Worm (Caenorhabditis elegans): ENCODE data around the gene F45E1.5.
A peak's percentile ranks its signal among the peaks of the same experiment; 100 is the strongest.

Gene F45E1.5

DNA sequence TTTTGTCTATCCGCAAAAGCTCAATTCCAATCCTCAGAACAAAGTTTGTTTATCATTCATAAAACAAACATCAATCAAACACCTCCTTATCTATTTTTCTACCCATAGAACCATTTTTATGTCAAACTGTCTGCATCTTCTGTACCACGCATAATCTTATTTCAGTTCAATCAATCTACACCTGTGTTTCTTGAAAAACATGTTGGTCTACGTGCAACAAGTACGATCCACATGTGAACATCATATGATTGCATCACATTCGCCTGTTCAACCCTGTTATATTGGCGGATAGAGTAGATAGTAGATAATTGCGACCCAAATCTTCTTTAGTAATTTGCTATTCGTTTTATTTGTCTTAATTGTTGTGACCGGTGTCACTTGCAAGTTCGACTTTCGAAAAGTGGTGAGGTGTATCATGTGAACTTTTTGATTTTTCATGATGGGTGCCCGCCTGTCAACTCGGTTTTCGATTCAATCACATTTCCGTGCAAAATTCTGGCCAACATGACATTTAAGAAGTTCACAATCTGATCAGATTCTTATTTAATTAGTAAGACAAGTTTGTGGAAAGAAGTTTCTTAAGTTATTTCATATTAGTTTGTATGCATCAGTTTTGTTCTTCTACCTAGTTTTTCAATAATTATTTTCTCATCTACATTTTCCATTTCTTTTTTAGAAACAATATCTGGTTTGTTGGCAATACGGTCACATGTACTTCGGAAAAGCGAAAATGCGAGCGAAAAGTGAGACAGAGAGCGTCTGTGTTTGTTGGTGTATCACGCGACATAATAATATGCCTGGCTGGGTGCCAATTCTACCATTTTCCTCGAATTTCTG is 24.1 kb upstream of the F45E1.5 start:
- TF ChIP-seq aly-1 (tag; optimal IDR thresholded peaks at IDR 0.05): no peak
- no peak for TF ChIP-seq B0310.2 (tag; optimal IDR thresholded peaks at IDR 0.05)
- no peak for TF ChIP-seq scrt-1 (GFP tag; IDR thresholded peaks at IDR 0.05)
- no peak for TF ChIP-seq pes-1 (GFP tag; IDR thresholded peaks at IDR 0.05)
- TF ChIP-seq sea-1 (GFP tag; conservative IDR thresholded peaks at IDR 0.05): no peak
- TF ChIP-seq hnd-1 (tag; optimal IDR thresholded peaks at IDR 0.05): no peak
- TF ChIP-seq ceh-13 (GFP tag; optimal IDR thresholded peaks at IDR 0.05): no peak
- TF ChIP-seq flt-1 (GFP tag; IDR thresholded peaks at IDR 0.05): no peak
- no peak for TF ChIP-seq ama-1 (optimal IDR thresholded peaks at IDR 0.05)
- no peak for TF ChIP-seq tra-4 (tag; optimal IDR thresholded peaks at IDR 0.05)
- no peak for TF ChIP-seq ceh-36 (tag; optimal IDR thresholded peaks at IDR 0.05)
- TF ChIP-seq F13C5.2 (tag; optimal IDR thresholded peaks at IDR 0.05): no peak
- TF ChIP-seq tbx-11 (GFP tag; IDR thresholded peaks at IDR 0.05): no peak
- TF ChIP-seq hmbx-1 (tag; optimal IDR thresholded peaks at IDR 0.05): no peak
- no peak for TF ChIP-seq tbx-37 (GFP tag; conservative IDR thresholded peaks at IDR 0.05)
- no peak for TF ChIP-seq hmg-4 (GFP tag; optimal IDR thresholded peaks at IDR 0.05)
- TF ChIP-seq ets-7 (tag; optimal IDR thresholded peaks at IDR 0.05): no peak

DNA sequence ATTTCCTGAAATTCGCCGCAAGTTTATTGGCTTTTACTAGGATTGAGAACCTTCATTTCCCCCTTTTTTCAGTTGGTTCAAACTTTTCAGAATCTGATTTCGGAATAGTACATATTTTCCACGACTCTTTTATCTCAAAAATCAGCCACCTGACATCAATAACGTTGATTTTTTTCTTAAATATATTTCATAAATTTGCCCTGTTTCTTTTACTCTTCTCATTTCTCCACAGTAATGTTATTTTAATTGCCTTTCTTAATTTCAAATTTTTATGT is 23.5 kb upstream of the F45E1.5 start:
- no peak for TF ChIP-seq pes-1 (GFP tag; IDR thresholded peaks at IDR 0.05)
- no peak for TF ChIP-seq B0310.2 (tag; optimal IDR thresholded peaks at IDR 0.05)
- TF ChIP-seq ceh-13 (GFP tag; optimal IDR thresholded peaks at IDR 0.05): no peak
- no peak for TF ChIP-seq tbx-11 (GFP tag; IDR thresholded peaks at IDR 0.05)
- TF ChIP-seq tbx-37 (GFP tag; conservative IDR thresholded peaks at IDR 0.05): no peak

ce11 chrX:7953695-7954094 is 22.8 kb upstream of the F45E1.5 start:
- TF ChIP-seq aly-1 (tag; optimal IDR thresholded peaks at IDR 0.05) (no peak), F13C5.2 (tag; optimal IDR thresholded peaks at IDR 0.05) (no peak), pes-1 (GFP tag; IDR thresholded peaks at IDR 0.05) (no peak), hmbx-1 (tag; optimal IDR thresholded peaks at IDR 0.05) (no peak), sea-1 (GFP tag; conservative IDR thresholded peaks at IDR 0.05) (no peak), hnd-1 (tag; optimal IDR thresholded peaks at IDR 0.05) (no peak), ceh-13 (GFP tag; optimal IDR thresholded peaks at IDR 0.05) (no peak), flt-1 (GFP tag; IDR thresholded peaks at IDR 0.05) (no peak), ama-1 (optimal IDR thresholded peaks at IDR 0.05) (no peak), tra-4 (tag; optimal IDR thresholded peaks at IDR 0.05) (no peak), hmg-4 (GFP tag; optimal IDR thresholded peaks at IDR 0.05) (no peak), B0310.2 (tag; optimal IDR thresholded peaks at IDR 0.05) (no peak), tbx-37 (GFP tag; conservative IDR thresholded peaks at IDR 0.05) (no peak), tbx-11 (GFP tag; IDR thresholded peaks at IDR 0.05) (no peak)

ce11 chrX:7954328-7954727 is 22.2 kb upstream of the F45E1.5 start, which contains the start of gene dct-1:
TSS of gene dct-1 (plus strand) at chrX:7954354.
- TF ChIP-seq ets-7 (tag; optimal IDR thresholded peaks at IDR 0.05) (no peak), hmg-4 (GFP tag; optimal IDR thresholded peaks at IDR 0.05) (no peak), pes-1 (GFP tag; IDR thresholded peaks at IDR 0.05) (no peak), sea-1 (GFP tag; conservative IDR thresholded peaks at IDR 0.05) (no peak)

DNA sequence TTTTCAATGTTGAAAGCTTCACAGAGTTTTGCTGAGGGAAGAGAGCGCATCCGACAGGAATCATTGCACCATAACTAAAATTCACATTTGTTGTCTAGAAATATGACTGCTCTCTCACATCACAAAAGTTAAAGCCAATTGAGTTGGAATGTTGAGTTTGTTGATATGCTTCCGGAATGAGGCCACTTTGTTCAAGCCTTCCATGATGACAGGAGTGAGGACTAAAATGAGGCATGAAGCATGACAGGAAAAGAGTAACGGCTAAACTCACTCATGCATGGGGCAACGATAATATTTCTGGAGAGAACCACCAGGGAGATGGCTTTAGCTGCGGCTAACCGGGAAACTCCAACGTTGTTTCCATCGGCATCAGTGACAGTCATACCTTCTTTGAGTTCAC is 20.1 kb upstream of the F45E1.5 start:
- no peak for TF ChIP-seq tbx-37 (GFP tag; conservative IDR thresholded peaks at IDR 0.05)
- TF ChIP-seq tra-4 (tag; optimal IDR thresholded peaks at IDR 0.05): no peak
- TF ChIP-seq sea-1 (GFP tag; conservative IDR thresholded peaks at IDR 0.05): no peak
- TF ChIP-seq ceh-36 (tag; optimal IDR thresholded peaks at IDR 0.05): no peak
- TF ChIP-seq hmg-4 (GFP tag; optimal IDR thresholded peaks at IDR 0.05): no peak
- no peak for TF ChIP-seq F13C5.2 (tag; optimal IDR thresholded peaks at IDR 0.05)
- no peak for TF ChIP-seq ceh-13 (GFP tag; optimal IDR thresholded peaks at IDR 0.05)
- no peak for TF ChIP-seq ama-1 (optimal IDR thresholded peaks at IDR 0.05)
- no peak for TF ChIP-seq flt-1 (GFP tag; IDR thresholded peaks at IDR 0.05)
- no peak for TF ChIP-seq hmbx-1 (tag; optimal IDR thresholded peaks at IDR 0.05)
- TF ChIP-seq ets-7 (tag; optimal IDR thresholded peaks at IDR 0.05): no peak
- no peak for TF ChIP-seq B0310.2 (tag; optimal IDR thresholded peaks at IDR 0.05)
- no peak for TF ChIP-seq scrt-1 (GFP tag; IDR thresholded peaks at IDR 0.05)
- TF ChIP-seq pes-1 (GFP tag; IDR thresholded peaks at IDR 0.05): no peak
- TF ChIP-seq tbx-11 (GFP tag; IDR thresholded peaks at IDR 0.05): no peak
- no peak for TF ChIP-seq hnd-1 (tag; optimal IDR thresholded peaks at IDR 0.05)
- no peak for TF ChIP-seq aly-1 (tag; optimal IDR thresholded peaks at IDR 0.05)

- TF ChIP-seq hnd-1 (tag; optimal IDR thresholded peaks at IDR 0.05) (no peak), hmbx-1 (tag; optimal IDR thresholded peaks at IDR 0.05) (no peak), sea-1 (GFP tag; conservative IDR thresholded peaks at IDR 0.05) (no peak), ceh-13 (GFP tag; optimal IDR thresholded peaks at IDR 0.05) (no peak), ets-7 (tag; optimal IDR thresholded peaks at IDR 0.05) (no peak), pes-1 (GFP tag; IDR thresholded peaks at IDR 0.05) (no peak)
Observed at ce11 chrX:7958203-7958602, 18.3 kb upstream of the F45E1.5 start, which contains the start of gene sfxn-2. TSS of gene sfxn-2 (minus strand) at chrX:7958303.

DNA sequence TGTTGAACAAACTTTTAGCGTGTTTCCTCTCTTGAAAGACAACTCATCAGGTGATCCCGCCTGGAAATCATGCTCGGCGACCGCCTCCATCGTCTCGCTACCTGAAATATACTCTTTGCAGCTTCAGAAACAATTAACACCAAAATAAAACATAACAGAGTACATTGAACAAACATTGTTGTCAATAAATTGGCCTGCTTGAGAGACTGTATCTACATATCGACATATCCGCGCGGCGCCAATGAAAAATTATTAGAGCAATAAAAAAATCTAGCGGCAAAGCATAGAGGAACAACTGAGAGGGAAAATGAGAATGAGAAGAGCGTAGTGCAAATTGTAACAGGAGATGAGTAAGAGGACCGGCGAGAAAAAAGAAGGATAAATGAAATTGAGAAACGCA is 14.9 kb upstream of the F45E1.5 start, which contains the start of gene sem-5:
Gene sem-5 (minus strand): TSS at position 101 of the 400 bp plus-strand sequence.
- no peak for TF ChIP-seq tbx-37 (GFP tag; conservative IDR thresholded peaks at IDR 0.05)
- TF ChIP-seq pes-1 (GFP tag; IDR thresholded peaks at IDR 0.05): 0 out of 2 replicates have a peak, but pooled peaks have one; percentile 5

- no peak for TF ChIP-seq ceh-13 (GFP tag; optimal IDR thresholded peaks at IDR 0.05)
- no peak for TF ChIP-seq flt-1 (GFP tag; IDR thresholded peaks at IDR 0.05)
- TF ChIP-seq pes-1 (GFP tag; IDR thresholded peaks at IDR 0.05): 0 out of 2 replicates have a peak, but pooled peaks have one; percentile 3
- no peak for TF ChIP-seq sea-1 (GFP tag; conservative IDR thresholded peaks at IDR 0.05)
- no peak for TF ChIP-seq scrt-1 (GFP tag; IDR thresholded peaks at IDR 0.05)
- peak; percentile 48 for TF ChIP-seq F13C5.2 (tag; optimal IDR thresholded peaks at IDR 0.05)
- no peak for TF ChIP-seq hnd-1 (tag; optimal IDR thresholded peaks at IDR 0.05)
- no peak for TF ChIP-seq hmbx-1 (tag; optimal IDR thresholded peaks at IDR 0.05)
- TF ChIP-seq tbx-11 (GFP tag; IDR thresholded peaks at IDR 0.05): no peak
- peak; percentile 60 for TF ChIP-seq aly-1 (tag; optimal IDR thresholded peaks at IDR 0.05)
- TF ChIP-seq B0310.2 (tag; optimal IDR thresholded peaks at IDR 0.05): no peak
- TF ChIP-seq ama-1 (optimal IDR thresholded peaks at IDR 0.05): no peak
- no peak for TF ChIP-seq tra-4 (tag; optimal IDR thresholded peaks at IDR 0.05)
- TF ChIP-seq ceh-36 (tag; optimal IDR thresholded peaks at IDR 0.05): no peak
- peak; percentile 59 for TF ChIP-seq hmg-4 (GFP tag; optimal IDR thresholded peaks at IDR 0.05)
Observed at ce11 chrX:7962056-7962485, 14.4 kb upstream of the F45E1.5 start.
